Worm (Caenorhabditis elegans): ENCODE results near the gene F37B12.3.

Gene F37B12.3

DNA sequence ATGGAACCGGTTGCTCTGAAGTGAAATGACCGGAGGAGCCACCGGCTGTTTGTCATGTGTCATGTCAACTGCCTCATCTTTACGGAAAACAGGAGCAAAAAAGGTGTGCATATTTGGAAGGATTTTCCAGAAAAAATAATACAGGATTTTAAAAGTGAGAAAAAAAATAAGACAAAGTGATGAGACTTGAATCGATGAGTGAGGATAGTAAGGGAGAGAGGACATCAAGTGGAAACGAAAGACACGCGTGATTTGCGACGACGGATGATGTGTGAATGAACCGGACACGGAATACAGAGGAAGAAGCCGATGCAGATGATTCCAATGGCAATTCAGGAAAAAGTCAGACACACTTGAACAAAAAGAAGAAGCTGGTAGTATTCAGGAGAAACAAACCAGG lies 16.9 kb downstream of the F37B12.3 start:
- TF ChIP-seq hlh-30 (tag; optimal IDR thresholded peaks at IDR 0.05; ENCODE audit: insufficient read depth) (no peak), odd-2 (tag; optimal IDR thresholded peaks at IDR 0.05) (no peak), eyg-1 (tag; optimal IDR thresholded peaks at IDR 0.05) (no peak), K02D7.2 (tag; optimal IDR thresholded peaks at IDR 0.05) (no peak), dmd-4 (tag; optimal IDR thresholded peaks at IDR 0.05; ENCODE audit: borderline replicate concordance) (no peak), hlh-15 (tag; optimal IDR thresholded peaks at IDR 0.05) (no peak), elt-2 (tag; optimal IDR thresholded peaks at IDR 0.05) (no peak)

DNA sequence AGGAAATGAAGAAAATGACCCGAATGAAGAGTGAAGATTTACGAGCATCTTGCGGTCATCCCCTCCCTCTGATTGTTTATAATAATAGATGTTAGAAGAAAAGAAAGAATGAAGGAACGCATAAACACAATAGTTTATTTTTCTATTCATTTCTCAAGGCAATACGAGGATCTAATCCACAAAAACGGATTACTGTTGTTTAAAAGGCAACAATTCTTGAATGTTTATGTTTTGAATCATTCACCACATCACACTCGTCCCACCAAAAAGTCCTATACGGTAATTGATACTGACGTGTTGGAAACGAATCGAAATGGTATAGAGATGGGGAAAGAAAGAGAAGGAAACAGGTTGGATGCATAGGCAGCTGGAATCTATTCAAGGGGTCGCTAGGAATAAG lies 19.6 kb downstream of the F37B12.3 start:
- no peak for TF ChIP-seq odd-2 (tag; optimal IDR thresholded peaks at IDR 0.05)
- TF ChIP-seq ref-2 (tag; optimal IDR thresholded peaks at IDR 0.05), result no peak
- TF ChIP-seq unc-55 (GFP tag; optimal IDR thresholded peaks at IDR 0.05), result no peak
- no peak for TF ChIP-seq eyg-1 (tag; optimal IDR thresholded peaks at IDR 0.05)
- no peak for TF ChIP-seq lim-6 (tag; optimal IDR thresholded peaks at IDR 0.05)
- TF ChIP-seq npax-4 (tag; optimal IDR thresholded peaks at IDR 0.05), result no peak
- no peak for TF ChIP-seq gmeb-2 (tag; optimal IDR thresholded peaks at IDR 0.05)
- no peak for TF ChIP-seq nhr-232 (tag; optimal IDR thresholded peaks at IDR 0.05)
- TF ChIP-seq sox-4 (tag; optimal IDR thresholded peaks at IDR 0.05), result no peak
- no peak for TF ChIP-seq lin-11 (tag; optimal IDR thresholded peaks at IDR 0.05)
- no peak for TF ChIP-seq nfya-1 (tag; optimal IDR thresholded peaks at IDR 0.05)
- TF ChIP-seq ceh-31 (tag; optimal IDR thresholded peaks at IDR 0.05), result no peak
- no peak for TF ChIP-seq che-1 (tag; optimal IDR thresholded peaks at IDR 0.05)
- no peak for TF ChIP-seq ceh-18 (tag; optimal IDR thresholded peaks at IDR 0.05)
- no peak for TF ChIP-seq ceh-22 (tag; optimal IDR thresholded peaks at IDR 0.05)
- no peak for TF ChIP-seq hlh-6 (tag; optimal IDR thresholded peaks at IDR 0.05)
- no peak for TF ChIP-seq ttx-3 (tag; optimal IDR thresholded peaks at IDR 0.05)
- TF ChIP-seq unc-86 (tag; optimal IDR thresholded peaks at IDR 0.05), result no peak
- TF ChIP-seq ama-1 (optimal IDR thresholded peaks at IDR 0.05), result no peak

DNA sequence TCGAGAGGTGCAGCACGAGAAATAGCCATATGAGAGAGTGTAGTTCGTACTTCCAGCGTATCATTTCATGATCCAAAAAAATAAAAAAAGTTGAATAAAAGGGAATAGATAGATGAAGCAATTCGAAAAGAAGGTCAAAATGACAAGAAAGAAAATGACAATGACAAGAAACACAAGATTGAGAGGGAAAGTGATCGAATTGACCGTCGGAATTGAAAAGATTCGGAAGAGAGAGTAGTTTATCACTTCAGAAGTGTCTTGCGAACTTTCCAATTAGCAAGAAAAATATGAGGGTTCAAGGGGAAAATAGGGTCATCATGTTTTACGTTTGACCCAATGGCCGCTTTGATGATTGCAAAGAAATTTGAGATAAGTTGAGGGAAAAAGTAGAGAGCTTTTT lies 21.5 kb downstream of the F37B12.3 start, which contains the start of gene dep-1:
TSS of gene dep-1 (minus strand) at position 95 of the 400 bp plus-strand sequence.
- TF ChIP-seq ceh-22 (tag; optimal IDR thresholded peaks at IDR 0.05) (no peak), fkh-10 (GFP tag; optimal IDR thresholded peaks at IDR 0.05) (no peak), ceh-18 (tag; optimal IDR thresholded peaks at IDR 0.05) (no peak), K02D7.2 (tag; optimal IDR thresholded peaks at IDR 0.05) (no peak), elt-4 (tag; optimal IDR thresholded peaks at IDR 0.05) (no peak)

DNA sequence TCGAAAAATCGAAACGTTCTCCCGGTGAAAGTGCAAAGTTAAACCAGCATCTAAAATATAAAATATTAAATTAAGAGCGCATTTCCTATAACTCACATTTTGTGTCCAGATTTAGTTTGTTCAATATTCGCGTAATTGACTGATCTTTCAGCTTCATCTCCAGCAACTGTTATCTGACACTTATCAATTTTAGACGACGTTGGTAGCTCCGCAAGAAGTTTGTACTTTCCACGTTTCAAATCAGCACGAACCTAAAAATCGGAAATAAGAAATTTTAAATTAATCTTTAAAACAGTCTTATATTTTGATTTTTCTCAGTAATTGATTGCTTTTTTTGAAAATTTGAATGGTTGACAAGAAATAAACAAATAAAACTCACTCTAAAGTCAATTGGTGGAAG lies 23.6 kb downstream of the F37B12.3 start:
- TF ChIP-seq ztf-16 (tag; optimal IDR thresholded peaks at IDR 0.05) (no peak), lin-11 (tag; optimal IDR thresholded peaks at IDR 0.05) (no peak), zip-5 (tag; optimal IDR thresholded peaks at IDR 0.05) (no peak), mec-3 (tag; optimal IDR thresholded peaks at IDR 0.05; ENCODE audit: borderline replicate concordance) (no peak), ceh-31 (tag; optimal IDR thresholded peaks at IDR 0.05) (no peak), dmd-4 (tag; optimal IDR thresholded peaks at IDR 0.05; ENCODE audit: borderline replicate concordance) (no peak), C38D4.7 (GFP tag; optimal IDR thresholded peaks at IDR 0.05) (no peak), ahr-1 (tag; optimal IDR thresholded peaks at IDR 0.05) (no peak), C08G9.2 (tag; optimal IDR thresholded peaks at IDR 0.05) (no peak), hlh-30 (tag; optimal IDR thresholded peaks at IDR 0.05; ENCODE audit: insufficient read depth) (no peak), ceh-34 (tag; optimal IDR thresholded peaks at IDR 0.05) (no peak), elt-4 (tag; optimal IDR thresholded peaks at IDR 0.05) (no peak), nhr-232 (tag; optimal IDR thresholded peaks at IDR 0.05) (no peak), ceh-24 (tag; optimal IDR thresholded peaks at IDR 0.05) (no peak), ceh-45 (GFP tag; IDR thresholded peaks at IDR 0.05) (no peak), tbx-7 (tag; optimal IDR thresholded peaks at IDR 0.05) (no peak), fkh-6 (tag; optimal IDR thresholded peaks at IDR 0.05) (no peak), syd-9 (tag; optimal IDR thresholded peaks at IDR 0.05) (no peak), ceh-6 (GFP tag; optimal IDR thresholded peaks at IDR 0.05) (no peak)
